Fruit fly (Drosophila melanogaster): ENCODE data around the gene CG1368.

dm6 chrX:14151906-14152305, 22.6 kb upstream of the CG1368 start, which contains the start of gene CG12479:
- no peak for TF ChIP-seq ovo (GFP tag; optimal IDR thresholded peaks at IDR 0.05)
- no peak for TF ChIP-seq kay (GFP tag; ENCODE audit: borderline replicate concordance)
- TF ChIP-seq CG7101 (tag; optimal IDR thresholded peaks at IDR 0.05), result no peak
- TF ChIP-seq CG7045 (GFP tag; optimal IDR thresholded peaks at IDR 0.05), result no peak
- TF ChIP-seq bab1 (GFP tag; optimal IDR thresholded peaks at IDR 0.05), result no peak
- no peak for TF ChIP-seq CG12768 (GFP tag; optimal IDR thresholded peaks at IDR 0.05)
- no peak for TF ChIP-seq CG5204 (GFP tag; optimal IDR thresholded peaks at IDR 0.05)
